Worm (Caenorhabditis elegans) whole organism, late embryonic: ENCODE results near the gene Y49F6C.6.

Source experiments
- C08G9.2 ChIP-seq: sonication (generic microtip); optimal IDR thresholded peaks from 2 replicates; lab custom pipeline; 2016; ENCODE audit warnings: mild to moderate bottlenecking, missing genetic modification characterization, moderate library complexity, missing compliant biosample characterization
- C38D4.7 ChIP-seq: fragments of 200-800 bp; sonication (Bioruptor generic); optimal IDR thresholded peaks from 2 replicates; lab custom pipeline; 2018; ENCODE audit warnings: mild to moderate bottlenecking, missing genetic modification characterization, moderate library complexity, missing compliant biosample characterization
- F13H6.1 ChIP-seq: sonication (generic microtip); optimal IDR thresholded peaks from 2 replicates; lab custom pipeline; 2016; ENCODE audit warnings: missing genetic modification characterization, missing compliant biosample characterization
- K02D7.2 ChIP-seq: sonication (generic microtip); optimal IDR thresholded peaks from 2 replicates; lab custom pipeline; 2017; ENCODE audit warnings: mild to moderate bottlenecking, missing genetic modification characterization, missing compliant biosample characterization
- T23F11.4 ChIP-seq: fragments of 200-800 bp; sonication (Bioruptor generic); optimal IDR thresholded peaks from 2 replicates; lab custom pipeline; 2018; ENCODE audit warnings: mild to moderate bottlenecking, missing genetic modification characterization, missing compliant biosample characterization
- Y22D7AL.16 ChIP-seq: sonication (generic microtip); optimal IDR thresholded peaks from 2 replicates; lab custom pipeline; 2016; ENCODE audit warnings: missing genetic modification characterization, missing compliant biosample characterization
- ama-1 ChIP-seq: fragments of 150-350 bp; optimal IDR thresholded peaks from 2 replicates; lab custom pipeline; 2014
- ceh-18 ChIP-seq: sonication (generic microtip); optimal IDR thresholded peaks from 2 replicates; lab custom pipeline; 2016; ENCODE audit warnings: missing genetic modification characterization, missing compliant biosample characterization
- ceh-19 ChIP-seq: fragments of 200-800 bp; sonication (Bioruptor generic); optimal IDR thresholded peaks from 2 replicates; lab custom pipeline; 2018; ENCODE audit warnings: mild to moderate bottlenecking, missing genetic modification characterization, missing compliant biosample characterization
- ceh-31 ChIP-seq: sonication (generic microtip); optimal IDR thresholded peaks from 2 replicates; lab custom pipeline; 2016; ENCODE audit warnings: missing genetic modification characterization, missing compliant biosample characterization
- ceh-48 ChIP-seq: sonication (generic microtip); optimal IDR thresholded peaks from 2 replicates; lab custom pipeline; 2016; ENCODE audit warnings: missing genetic modification characterization, inconsistent platforms, missing compliant biosample characterization
- ceh-9 ChIP-seq: sonication (generic microtip); optimal IDR thresholded peaks from 2 replicates; lab custom pipeline; 2016; ENCODE audit warnings: mild to moderate bottlenecking, missing genetic modification characterization, inconsistent platforms, missing compliant biosample characterization
- che-1 ChIP-seq: sonication (generic microtip); optimal IDR thresholded peaks from 2 replicates; lab custom pipeline; 2016; ENCODE audit warnings: mild to moderate bottlenecking, missing genetic modification characterization, missing compliant biosample characterization
- dmd-4 ChIP-seq: sonication (generic microtip); optimal IDR thresholded peaks from 2 replicates; lab custom pipeline; 2016; ENCODE audit warnings: borderline replicate concordance, missing genetic modification characterization, missing compliant biosample characterization
- dve-1 ChIP-seq: sonication (generic microtip); optimal IDR thresholded peaks from 2 replicates; lab custom pipeline; 2017; ENCODE audit warnings: antibody characterized with exemption, mild to moderate bottlenecking, missing genetic modification characterization, missing compliant biosample characterization
- elt-4 ChIP-seq: sonication (generic microtip); optimal IDR thresholded peaks from 2 replicates; lab custom pipeline; 2016; ENCODE audit warnings: missing genetic modification characterization, missing compliant biosample characterization
- ets-4 ChIP-seq: sonication (generic microtip); optimal IDR thresholded peaks from 2 replicates; lab custom pipeline; 2016; ENCODE audit warnings: missing genetic modification characterization, missing compliant biosample characterization
- fax-1 ChIP-seq: sonication (generic microtip); optimal IDR thresholded peaks from 2 replicates; lab custom pipeline; 2016; ENCODE audit warnings: missing genotype, missing genetic modification characterization, missing compliant biosample characterization
- fkh-10 ChIP-seq: fragments of 150-350 bp; optimal IDR thresholded peaks from 2 replicates; lab custom pipeline; 2014; ENCODE audit warnings: missing biosample characterization, missing genetic modification reagents, missing genetic modification characterization
- hlh-15 ChIP-seq: sonication (generic microtip); optimal IDR thresholded peaks from 2 replicates; lab custom pipeline; 2016; ENCODE audit warnings: missing genetic modification characterization, missing compliant biosample characterization
- hlh-30 ChIP-seq: sonication (generic microtip); optimal IDR thresholded peaks from 2 replicates; lab custom pipeline; 2017; ENCODE audit warnings: antibody characterized with exemption, missing genetic modification characterization, missing compliant biosample characterization; ENCODE audit not compliant: insufficient read depth
- hlh-8 ChIP-seq: sonication (generic microtip); optimal IDR thresholded peaks from 2 replicates; lab custom pipeline; 2016; ENCODE audit warnings: missing genotype, missing genetic modification characterization, missing compliant biosample characterization
- lim-6 ChIP-seq: sonication (generic microtip); optimal IDR thresholded peaks from 2 replicates; lab custom pipeline; 2016; ENCODE audit warnings: missing genetic modification characterization, missing compliant biosample characterization
- lin-11 ChIP-seq: fragments of 200-800 bp; sonication (Bioruptor generic); optimal IDR thresholded peaks from 2 replicates; lab custom pipeline; 2018; ENCODE audit warnings: mild to moderate bottlenecking, missing genetic modification characterization, missing compliant biosample characterization
- mec-3 ChIP-seq: sonication (generic microtip); optimal IDR thresholded peaks from 2 replicates; lab custom pipeline; 2016; ENCODE audit warnings: borderline replicate concordance, missing genetic modification characterization, missing compliant biosample characterization
- nhr-232 ChIP-seq: sonication (generic microtip); optimal IDR thresholded peaks from 2 replicates; lab custom pipeline; 2016; ENCODE audit warnings: missing genetic modification characterization, missing compliant biosample characterization
- pha-2 ChIP-seq: sonication (generic microtip); optimal IDR thresholded peaks from 2 replicates; lab custom pipeline; 2017; ENCODE audit warnings: mild to moderate bottlenecking, missing genetic modification characterization, missing compliant biosample characterization
- pha-4 ChIP-seq: fragments of 150-350 bp; optimal IDR thresholded peaks from 2 replicates; lab custom pipeline; 2018; ENCODE audit warnings: missing biosample characterization, missing genetic modification reagents, missing genetic modification characterization
- pqm-1 ChIP-seq: sonication (generic microtip); optimal IDR thresholded peaks from 2 replicates; lab custom pipeline; 2016; ENCODE audit warnings: missing genetic modification characterization, missing compliant biosample characterization
- pros-1 ChIP-seq: fragments of 150-350 bp; optimal IDR thresholded peaks from 2 replicates; lab custom pipeline; 2014; ENCODE audit warnings: missing biosample characterization, missing genetic modification reagents, missing genetic modification characterization
- ref-2 ChIP-seq: sonication (generic microtip); optimal IDR thresholded peaks from 2 replicates; lab custom pipeline; 2016; ENCODE audit warnings: missing genetic modification characterization, missing compliant biosample characterization
- sdc-2 ChIP-seq: sonication (generic microtip); optimal IDR thresholded peaks from 2 replicates; lab custom pipeline; 2016; ENCODE audit warnings: missing genotype, missing genetic modification characterization, missing compliant biosample characterization
- sox-2 ChIP-seq: fragments of 200-800 bp; sonication (Bioruptor generic); IDR thresholded peaks from 2 replicates; pipeline ENCODE4 v1.3.6; 2022; ENCODE audit warnings: missing genetic modification reagents, missing genetic modification characterization, missing compliant biosample characterization
- sox-4 ChIP-seq: sonication (generic microtip); optimal IDR thresholded peaks from 2 replicates; lab custom pipeline; 2017; ENCODE audit warnings: mild to moderate bottlenecking, missing genetic modification characterization, inconsistent platforms, missing compliant biosample characterization
- tbx-2 ChIP-seq: sonication (generic microtip); optimal IDR thresholded peaks from 2 replicates; lab custom pipeline; 2016; ENCODE audit warnings: missing genetic modification characterization, missing compliant biosample characterization
- tbx-7 ChIP-seq: sonication (generic microtip); optimal IDR thresholded peaks from 2 replicates; lab custom pipeline; 2016; ENCODE audit warnings: missing genotype, missing genetic modification characterization, missing compliant biosample characterization
- unc-3 ChIP-seq, 2 experiments: fragments of 200-800 bp in 1 of 2; sonication (Bioruptor generic) in 1 of 2; sonication (generic microtip) in 1 of 2; conservative IDR thresholded peaks in 1 of 2; optimal IDR thresholded peaks in 1 of 2; 2 replicates each; pipeline versions ENCODE4 v1.3.6 to Lab custom; 2016 to 2022; ENCODE audit warnings: missing compliant biosample characterization in 2 of 2, missing genetic modification characterization in 2 of 2, missing genetic modification reagents in 1 of 2
- unc-55 ChIP-seq: sonication (generic microtip); optimal IDR thresholded peaks from 2 replicates; lab custom pipeline; 2017; ENCODE audit warnings: missing biosample characterization, missing genetic modification reagents, missing genetic modification characterization
- unc-86 ChIP-seq: sonication (generic microtip); optimal IDR thresholded peaks from 2 replicates; lab custom pipeline; 2016; ENCODE audit warnings: missing genetic modification characterization, missing compliant biosample characterization
- zip-5 ChIP-seq: sonication (generic microtip); optimal IDR thresholded peaks from 2 replicates; lab custom pipeline; 2016; ENCODE audit warnings: missing genetic modification characterization, missing compliant biosample characterization

The Y49F6C.6 gene

DNA sequence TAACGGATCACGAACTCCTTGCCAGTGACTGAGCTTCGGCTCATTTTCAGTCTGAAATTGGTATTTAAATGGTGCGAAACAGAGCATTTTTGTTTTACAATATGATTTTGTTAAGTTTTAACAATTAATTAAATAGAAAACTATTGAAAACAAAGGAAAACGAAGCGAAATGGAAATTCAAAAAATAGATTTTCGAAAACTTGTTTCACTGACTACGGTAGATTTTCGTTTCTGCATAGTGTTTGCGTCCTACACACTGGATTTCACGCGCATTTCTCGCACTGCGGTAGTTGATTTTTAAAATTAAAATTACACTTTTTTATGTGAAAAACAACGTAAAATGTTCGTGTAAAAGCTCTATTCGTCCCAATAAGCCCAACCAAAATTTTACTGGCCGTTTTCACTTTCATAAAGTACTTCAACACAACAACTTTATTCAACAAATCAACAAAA lies 20.6 kb downstream of the Y49F6C.6 start, which contains the start of gene bath-30:
Gene bath-30, minus strand, starts transcription at position 51 of the 453 bp plus-strand sequence.
- TF ChIP-seq unc-3 (GFP tag; conservative IDR thresholded peaks at IDR 0.05; lab: Robert Waterston, UW) (no peak), unc-3 (tag; optimal IDR thresholded peaks at IDR 0.05; lab: Kevin White, UChicago) (no peak), zip-5 (tag; lab: Kevin White, UChicago) (no peak), fkh-10 (GFP tag; lab: Kevin White, UChicago) (no peak), ceh-9 (no peak), K02D7.2 (tag; lab: Kevin White, UChicago) (no peak)
- TF ChIP-seq, all 69 proteins: peak for 0

DNA sequence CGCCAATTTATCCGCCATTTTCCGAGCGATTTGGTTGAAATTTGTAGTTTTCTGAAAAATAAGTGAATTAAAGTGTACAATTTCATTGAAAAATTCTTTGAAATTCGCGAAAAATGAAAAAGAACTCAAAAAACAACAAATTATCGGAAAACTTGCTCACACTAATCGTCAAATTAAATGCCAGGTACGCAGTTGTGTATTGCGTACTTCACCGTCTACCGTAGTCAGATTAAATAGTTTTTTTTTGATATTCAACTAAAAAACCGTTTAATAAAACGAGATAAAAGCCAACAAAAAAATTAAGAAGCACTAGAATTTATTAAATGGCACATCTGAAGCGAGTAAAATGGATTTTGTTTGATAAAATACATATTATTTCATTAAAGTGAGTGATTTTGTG lies 22.1 kb downstream of the Y49F6C.6 start, which contains the start of gene bath-28:
Gene bath-28, minus strand, starts transcription at position 51 of the 400 bp plus-strand sequence.
- no peak for TF ChIP-seq lin-11 (tag; lab: Kevin White, UChicago)
- TF ChIP-seq nhr-232: no peak
- TF ChIP-seq ceh-19 (GFP tag; lab: Kevin White, UChicago): no peak
- TF ChIP-seq ceh-18 (tag; lab: Kevin White, UChicago): no peak
- TF ChIP-seq, all 69 proteins: peak for 0

- no peak for TF ChIP-seq unc-55 (GFP tag; lab: Kevin White, UChicago)
- TF ChIP-seq ama-1 (lab: Kevin White, UChicago): no peak
- no peak for TF ChIP-seq nhr-232
- TF ChIP-seq zip-5 (tag; lab: Kevin White, UChicago): no peak
- TF ChIP-seq pros-1 (tag; lab: Kevin White, UChicago): no peak
- TF ChIP-seq pqm-1 (tag; lab: Kevin White, UChicago): no peak
- no peak for TF ChIP-seq ceh-18 (tag; lab: Kevin White, UChicago)
- no peak for TF ChIP-seq Y22D7AL.16 (tag; lab: Kevin White, UChicago)
- no peak for TF ChIP-seq hlh-15 (tag; lab: Kevin White, UChicago)
- no peak for TF ChIP-seq unc-86 (tag; lab: Kevin White, UChicago)
- no peak for TF ChIP-seq ref-2 (tag; lab: Kevin White, UChicago)
These were observed 23.3 kb downstream of the Y49F6C.6 start, which contains the start of gene F14D2.15 for ce11 chrII:3343714-3344113. Gene F14D2.15, minus strand, starts transcription at chrII:3343814.

DNA sequence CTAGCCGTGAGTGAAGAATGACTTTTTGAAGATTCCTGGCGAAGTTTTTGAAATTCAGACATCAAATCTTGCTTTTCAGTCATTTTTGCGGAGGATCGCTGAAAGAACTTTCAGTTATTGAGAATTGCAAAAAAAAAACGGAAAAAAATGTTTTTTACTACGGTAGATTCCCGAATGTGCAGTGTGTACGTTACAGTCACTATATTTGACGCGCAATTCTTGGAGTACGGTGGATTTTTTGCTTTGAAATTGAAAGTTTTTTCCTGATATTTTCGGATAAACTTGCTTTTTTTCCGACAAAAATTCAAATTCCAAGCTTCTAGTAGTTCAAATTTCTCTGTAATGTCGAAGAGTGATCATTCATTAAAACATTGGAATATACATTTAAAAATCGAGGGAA lies 25.0 kb downstream of the Y49F6C.6 start, which contains the start of gene F14D2.11:
Gene F14D2.11, minus strand, starts transcription at position 101 of the 400 bp plus-strand sequence.
- TF ChIP-seq fkh-10 (GFP tag; lab: Kevin White, UChicago) (no peak), ceh-9 (no peak), dve-1 (no peak)
- TF ChIP-seq, all 69 proteins: peak for 0

DNA sequence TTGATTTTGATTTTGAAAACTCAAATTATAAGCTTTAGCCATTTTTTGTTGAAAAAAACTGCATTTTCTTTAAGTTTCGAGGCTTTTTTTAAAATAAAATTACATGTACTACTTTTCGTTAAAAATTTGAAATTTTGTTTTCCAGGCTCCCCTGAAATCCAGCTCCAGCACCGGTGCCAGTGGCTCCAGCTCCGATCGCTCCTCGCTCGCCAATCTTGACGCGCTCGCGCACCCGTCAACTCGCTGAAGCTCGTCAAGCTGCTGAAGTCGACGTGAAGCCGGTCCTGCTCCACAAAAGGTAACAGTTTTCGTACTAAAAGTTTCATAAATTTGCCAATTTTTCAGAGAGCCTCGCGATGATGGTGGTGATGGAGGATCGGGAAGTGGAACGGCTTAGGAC lies 26.2 kb downstream of the Y49F6C.6 start:
- TF ChIP-seq unc-55 (GFP tag; lab: Kevin White, UChicago) (no peak), dmd-4 (tag; lab: Kevin White, UChicago) (no peak), sox-2 (no peak), T23F11.4 (GFP tag; lab: Kevin White, UChicago) (no peak), tbx-2 (no peak), lim-6 (tag; lab: Kevin White, UChicago) (no peak), ref-2 (tag; lab: Kevin White, UChicago) (no peak), C08G9.2 (tag; lab: Kevin White, UChicago) (no peak), che-1 (no peak), mec-3 (no peak), fax-1 (tag; lab: Kevin White, UChicago) (no peak)

DNA sequence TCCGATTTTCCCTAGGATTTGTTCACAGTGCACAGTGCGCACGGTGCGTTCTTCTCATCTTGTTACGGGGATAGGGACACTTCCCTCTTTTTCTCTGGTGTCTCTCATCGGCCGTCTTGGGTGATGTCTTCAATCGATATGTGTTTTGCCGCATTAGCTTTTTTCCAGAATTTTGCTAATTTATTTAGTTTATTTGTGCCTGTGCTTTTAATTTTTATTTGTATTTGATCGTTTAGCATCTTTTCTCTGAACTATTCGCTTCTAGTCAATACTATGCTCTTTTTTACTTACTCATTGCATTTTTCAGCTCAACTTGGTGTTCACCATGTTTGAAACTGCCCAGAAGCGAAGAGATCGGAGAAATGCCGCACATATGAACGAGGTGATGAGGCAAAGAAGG lies 26.7 kb downstream of the Y49F6C.6 start, which contains the start of gene F14D2.5:
Gene F14D2.5, plus strand, starts transcription at position 301 of the 400 bp plus-strand sequence.
- TF ChIP-seq mec-3: no peak
- no peak for TF ChIP-seq ceh-48 (tag; lab: Kevin White, UChicago)
- no peak for TF ChIP-seq pha-4
- TF ChIP-seq F13H6.1 (tag; lab: Kevin White, UChicago): no peak
- TF ChIP-seq elt-4 (tag; lab: Kevin White, UChicago): no peak
- TF ChIP-seq ets-4 (tag; lab: Kevin White, UChicago): no peak
- no peak for TF ChIP-seq ceh-31 (tag; lab: Kevin White, UChicago)
- TF ChIP-seq fkh-10 (GFP tag; lab: Kevin White, UChicago): no peak
- no peak for TF ChIP-seq sox-4
- TF ChIP-seq pros-1 (tag; lab: Kevin White, UChicago): no peak
- no peak for TF ChIP-seq hlh-8 (tag; lab: Kevin White, UChicago)
- TF ChIP-seq K02D7.2 (tag; lab: Kevin White, UChicago): no peak
- TF ChIP-seq tbx-7 (tag; lab: Kevin White, UChicago): no peak
- no peak for TF ChIP-seq C08G9.2 (tag; lab: Kevin White, UChicago)
- no peak for TF ChIP-seq C38D4.7 (GFP tag; lab: Kevin White, UChicago)
- TF ChIP-seq che-1: no peak
- no peak for TF ChIP-seq pha-2 (tag; lab: Kevin White, UChicago)
- no peak for TF ChIP-seq hlh-30 (tag; lab: Kevin White, UChicago)
- TF ChIP-seq sdc-2 (tag; lab: Kevin White, UChicago): no peak
